Worm (Caenorhabditis elegans) whole organism, L1 larva: ENCODE results near the gene EEED8.14.

Experiments used
- Y116A8C.19 ChIP-seq: sonication (generic microtip); optimal IDR thresholded peaks from 2 replicates; lab custom pipeline; 2016; ENCODE audit warnings: missing compliant biosample characterization, missing genetic modification characterization, borderline replicate concordance
- aha-1 ChIP-seq: fragments of 150-350 bp; optimal IDR thresholded peaks from 2 replicates; lab custom pipeline; 2014; ENCODE audit warnings: missing biosample characterization, missing genetic modification characterization
- blmp-1 ChIP-seq: fragments of 150-350 bp; optimal IDR thresholded peaks from 2 replicates; lab custom pipeline; 2014; ENCODE audit warnings: missing biosample characterization, missing genetic modification characterization
- ceh-63 ChIP-seq: fragments of 200-800 bp; sonication (Bioruptor generic); optimal IDR thresholded peaks from 2 replicates; lab custom pipeline; 2018; ENCODE audit warnings: mild to moderate bottlenecking, missing genetic modification characterization, missing compliant biosample characterization
- ceh-82 ChIP-seq, 3 experiments: fragments of 150-350 bp in 1 of 3; sonication (generic microtip) in 2 of 3; optimal IDR thresholded peaks; 2 replicates each; lab custom pipeline; 2014 to 2017; ENCODE audit warnings: missing biosample characterization in 3 of 3, missing genetic modification characterization in 3 of 3
- ceh-90 ChIP-seq: sonication (generic microtip); optimal IDR thresholded peaks from 2 replicates; lab custom pipeline; 2016; ENCODE audit warnings: missing genetic modification characterization, missing compliant biosample characterization
- ces-1 ChIP-seq: fragments of 150-350 bp; optimal IDR thresholded peaks from 2 replicates; lab custom pipeline; 2014; ENCODE audit warnings: missing biosample characterization, missing genetic modification reagents, missing genetic modification characterization
- dpl-1 ChIP-seq, 3 experiments: fragments of 150-350 bp in 2 of 3; sonication (generic microtip) in 1 of 3; optimal IDR thresholded peaks; 2 replicates each; lab custom pipeline; 2014 to 2017; ENCODE audit warnings: missing biosample characterization in 3 of 3, missing genetic modification characterization in 3 of 3, missing genetic modification reagents in 3 of 3
- dsc-1 ChIP-seq: sonication (generic microtip); optimal IDR thresholded peaks from 2 replicates; lab custom pipeline; 2016; ENCODE audit warnings: mild to moderate bottlenecking, missing genetic modification characterization, missing compliant biosample characterization
- efl-1 ChIP-seq, 4 experiments: fragments of 150-350 bp; optimal IDR thresholded peaks in 3 of 4; peaks in 1 of 4; 1 replicate in 1 of 4; 2 replicates in 3 of 4; lab custom pipeline; 2014; ENCODE audit warnings: missing biosample characterization in 2 of 4, missing genetic modification characterization in 2 of 4, missing genetic modification reagents in 2 of 4
- elt-3 ChIP-seq, 6 experiments: fragments of 150-350 bp in 1 of 6; sonication (generic microtip); optimal IDR thresholded peaks; 2 replicates each; lab custom pipeline; 2017 to 2018; ENCODE audit warnings: missing biosample characterization in 6 of 6, missing genetic modification characterization in 6 of 6, inconsistent platforms in 1 of 6
- ets-5 ChIP-seq: fragments of 200-800 bp; sonication (Bioruptor generic); IDR thresholded peaks from 2 replicates; pipeline ENCODE4 v1.3.6; 2022; ENCODE audit warnings: missing genetic modification characterization, missing compliant biosample characterization
- grh-1 ChIP-seq: fragments of 200-800 bp; sonication (Bioruptor generic); IDR thresholded peaks from 2 replicates; pipeline ENCODE4 v1.3.6; 2022; ENCODE audit warnings: missing genetic modification reagents, missing genetic modification characterization, missing compliant biosample characterization
- hlh-4 ChIP-seq: sonication (generic microtip); optimal IDR thresholded peaks from 2 replicates; lab custom pipeline; 2016; ENCODE audit warnings: mild to moderate bottlenecking, missing genetic modification characterization, missing compliant biosample characterization
- hpl-2 ChIP-seq: fragments of 150-350 bp; optimal IDR thresholded peaks from 2 replicates; lab custom pipeline; 2014; ENCODE audit warnings: missing biosample characterization, missing genetic modification reagents, missing genetic modification characterization
- irx-1 ChIP-seq: sonication (generic microtip); optimal IDR thresholded peaks from 2 replicates; lab custom pipeline; 2016; ENCODE audit warnings: missing genetic modification characterization, missing compliant biosample characterization
- isw-1 ChIP-seq: fragments of 200-800 bp; sonication (Bioruptor generic); IDR thresholded peaks from 2 replicates; pipeline ENCODE4 v1.3.6; 2022; ENCODE audit warnings: missing genetic modification characterization, missing compliant biosample characterization
- lin-13 ChIP-seq: fragments of 150-350 bp; optimal IDR thresholded peaks from 2 replicates; lab custom pipeline; 2014; ENCODE audit warnings: missing biosample characterization, missing genetic modification reagents, missing genetic modification characterization
- lin-14 ChIP-seq: fragments of 200-800 bp; sonication (Bioruptor generic); optimal IDR thresholded peaks from 2 replicates; lab custom pipeline; 2018; ENCODE audit warnings: mild to moderate bottlenecking, missing genetic modification characterization, moderate library complexity, missing compliant biosample characterization
- lin-15B ChIP-seq: fragments of 150-350 bp; sonication (generic microtip); optimal IDR thresholded peaks from 3 replicates; lab custom pipeline; 2014; ENCODE audit warnings: missing biosample characterization, missing genetic modification characterization
- lin-39 ChIP-seq: fragments of 150-350 bp; optimal IDR thresholded peaks from 2 replicates; lab custom pipeline; 2014; ENCODE audit warnings: missing biosample characterization, missing genetic modification reagents, missing genetic modification characterization
- mab-9 ChIP-seq: fragments of 200-800 bp; sonication (Bioruptor generic); IDR thresholded peaks from 2 replicates; pipeline ENCODE4 v1.3.6; 2022; ENCODE audit warnings: missing genetic modification reagents, missing genetic modification characterization, missing compliant biosample characterization
- mdl-1 ChIP-seq, 2 experiments: fragments of 150-350 bp; optimal IDR thresholded peaks; 2 replicates each; lab custom pipeline; 2014 to 2017; ENCODE audit warnings: missing biosample characterization in 2 of 2, missing genetic modification characterization in 2 of 2, inconsistent platforms in 1 of 2
- mef-2 ChIP-seq: fragments of 150-350 bp; optimal IDR thresholded peaks from 2 replicates; lab custom pipeline; 2014; ENCODE audit warnings: missing biosample characterization, missing genetic modification characterization
- nhr-11 ChIP-seq: fragments of 150-350 bp; optimal IDR thresholded peaks from 2 replicates; lab custom pipeline; 2014; ENCODE audit warnings: missing biosample characterization, missing genetic modification characterization
- nhr-12 ChIP-seq: sonication (generic microtip); optimal IDR thresholded peaks from 2 replicates; lab custom pipeline; 2017; ENCODE audit warnings: missing biosample characterization, missing genetic modification characterization
- nhr-19 ChIP-seq: fragments of 200-800 bp; sonication (Bioruptor generic); conservative IDR thresholded peaks from 2 replicates; pipeline ENCODE4 v1.3.6; 2022; ENCODE audit warnings: missing genetic modification characterization, missing compliant biosample characterization
- nhr-20 ChIP-seq: sonication (generic microtip); optimal IDR thresholded peaks from 2 replicates; lab custom pipeline; 2016; ENCODE audit warnings: mild to moderate bottlenecking, missing genetic modification characterization, missing compliant biosample characterization
- nhr-47 ChIP-seq: sonication (generic microtip); optimal IDR thresholded peaks from 2 replicates; lab custom pipeline; 2016; ENCODE audit warnings: mild to moderate bottlenecking, missing genetic modification characterization, moderate library complexity, missing compliant biosample characterization
- nhr-76 ChIP-seq: sonication (generic microtip); optimal IDR thresholded peaks from 2 replicates; lab custom pipeline; 2017; ENCODE audit warnings: missing biosample characterization, missing genetic modification characterization
- nhr-77 ChIP-seq: fragments of 150-350 bp; optimal IDR thresholded peaks from 2 replicates; lab custom pipeline; 2014; ENCODE audit warnings: missing biosample characterization, missing genetic modification characterization
- nhr-85 ChIP-seq: sonication (generic microtip); peaks from one replicate; lab custom pipeline; 2016; ENCODE audit warnings: missing genetic modification characterization, inconsistent platforms, missing compliant biosample characterization
- nhr-90 ChIP-seq: sonication (generic microtip); optimal IDR thresholded peaks from 2 replicates; lab custom pipeline; 2016; ENCODE audit warnings: mild to moderate bottlenecking, missing genetic modification characterization, missing compliant biosample characterization; ENCODE audit not compliant: poor library complexity
- pag-3 ChIP-seq: sonication (generic microtip); optimal IDR thresholded peaks from 2 replicates; lab custom pipeline; 2017; ENCODE audit warnings: missing genetic modification characterization, mild to moderate bottlenecking, missing compliant biosample characterization, antibody characterized with exemption, borderline replicate concordance; ENCODE audit not compliant: insufficient read depth
- pqm-1 ChIP-seq: sonication (generic microtip); optimal IDR thresholded peaks from 3 replicates; lab custom pipeline; 2017; ENCODE audit warnings: missing biosample characterization, missing genetic modification characterization
- rnt-1 ChIP-seq: sonication (generic microtip); optimal IDR thresholded peaks from 2 replicates; lab custom pipeline; 2016; ENCODE audit warnings: mild to moderate bottlenecking, missing genetic modification characterization, moderate library complexity, missing compliant biosample characterization
- skn-1 ChIP-seq: fragments of 150-350 bp; optimal IDR thresholded peaks from 2 replicates; lab custom pipeline; 2014; ENCODE audit warnings: missing biosample characterization, missing genetic modification characterization
- snpc-4 ChIP-seq: fragments of 150-350 bp; optimal IDR thresholded peaks from 2 replicates; lab custom pipeline; 2014; ENCODE audit warnings: missing biosample characterization, missing genetic modification characterization
- sptf-1 ChIP-seq: fragments of 150-350 bp; optimal IDR thresholded peaks from 2 replicates; lab custom pipeline; 2014; ENCODE audit warnings: missing biosample characterization, missing genetic modification characterization
- sup-37 ChIP-seq: fragments of 200-800 bp; sonication (Bioruptor generic); optimal IDR thresholded peaks from 2 replicates; lab custom pipeline; 2018; ENCODE audit warnings: mild to moderate bottlenecking, missing genetic modification characterization, missing compliant biosample characterization
- swsn-7 ChIP-seq: sonication (generic microtip); optimal IDR thresholded peaks from 2 replicates; lab custom pipeline; 2016; ENCODE audit warnings: missing genetic modification characterization, missing compliant biosample characterization
- tbx-2 ChIP-seq: sonication (generic microtip); optimal IDR thresholded peaks from 2 replicates; lab custom pipeline; 2016; ENCODE audit warnings: missing genetic modification characterization, missing compliant biosample characterization
- unc-130 ChIP-seq: fragments of 150-350 bp; optimal IDR thresholded peaks from 2 replicates; lab custom pipeline; 2017; ENCODE audit warnings: missing biosample characterization, missing genetic modification characterization, inconsistent platforms
- unc-30 ChIP-seq: sonication (generic microtip); optimal IDR thresholded peaks from 2 replicates; lab custom pipeline; 2017; ENCODE audit warnings: missing biosample characterization, missing genetic modification characterization
- unc-86 ChIP-seq: sonication (generic microtip); optimal IDR thresholded peaks from 2 replicates; lab custom pipeline; 2016; ENCODE audit warnings: missing genetic modification characterization, missing compliant biosample characterization
- vab-15 ChIP-seq: sonication (generic microtip); optimal IDR thresholded peaks from 2 replicates; lab custom pipeline; 2017; ENCODE audit warnings: missing genotype, mild to moderate bottlenecking, missing genetic modification characterization, missing compliant biosample characterization
- zip-4 ChIP-seq: fragments of 200-800 bp; sonication (Bioruptor generic); optimal IDR thresholded peaks from 2 replicates; lab custom pipeline; 2018; ENCODE audit warnings: mild to moderate bottlenecking, missing genetic modification characterization, moderate library complexity, missing compliant biosample characterization
- ztf-11 ChIP-seq, 2 experiments: sonication (generic microtip); optimal IDR thresholded peaks; 2 replicates each; lab custom pipeline; 2016 to 2017; ENCODE audit warnings: missing genetic modification characterization in 2 of 2, missing biosample characterization in 1 of 2, missing compliant biosample characterization in 1 of 2

The EEED8.14 gene

DNA sequence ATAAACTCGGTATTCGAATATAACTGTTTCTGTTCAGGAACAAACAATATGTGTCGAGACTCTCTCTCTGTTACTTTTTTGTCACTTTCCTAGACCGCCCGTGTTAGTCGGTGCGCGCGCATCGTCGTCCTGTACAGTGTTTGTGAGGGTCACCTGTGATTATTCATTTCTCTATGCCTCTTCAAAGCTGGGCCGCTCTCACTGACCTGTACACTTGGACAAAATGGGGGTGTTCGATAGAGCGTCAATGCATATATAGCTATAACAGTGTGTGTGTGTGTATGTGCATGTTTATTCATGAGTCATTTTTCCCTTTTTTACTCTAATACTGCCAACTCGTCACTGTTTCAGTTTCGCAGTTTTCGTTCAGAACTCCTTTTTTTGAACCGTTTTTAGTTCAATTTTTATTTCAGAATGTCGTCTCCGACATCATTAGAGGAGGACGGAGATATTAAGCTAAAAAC lies 34.2 kb downstream of the EEED8.14 start, which contains the start of gene pkc-3 (continued):
- peak in 1 of 3 experiments; percentile 17 for TF ChIP-seq ceh-82 (tag; optimal IDR thresholded peaks at IDR 0.05; lab: Kevin White, UChicago)
- no peak for TF ChIP-seq hlh-4 (tag; lab: Kevin White, UChicago)
- no peak for TF ChIP-seq unc-86 (tag; lab: Kevin White, UChicago)
- TF ChIP-seq elt-3 (tag; optimal IDR thresholded peaks at IDR 0.05; lab: Kevin White, UChicago), result peak in 3 of 6 experiments; percentile 6 to 74 (median 66)
- peak; percentile 84 for TF ChIP-seq blmp-1 (tag; lab: Kevin White, UChicago)
- no peak for TF ChIP-seq sup-37 (GFP tag; lab: Kevin White, UChicago)
- peak; percentile 77 for TF ChIP-seq nhr-90 (tag; lab: Kevin White, UChicago)
- TF ChIP-seq nhr-11, result no peak
- peak in 1 of 2 experiments; percentile 36 for TF ChIP-seq mdl-1 (tag; optimal IDR thresholded peaks at IDR 0.05; lab: Kevin White, UChicago)
- TF ChIP-seq skn-1 (tag; lab: Kevin White, UChicago), result peak; percentile 51
- no peak for TF ChIP-seq pag-3 (tag; lab: Kevin White, UChicago)
- TF ChIP-seq efl-1 (optimal IDR thresholded peaks at IDR 0.05; lab: Kevin White, UChicago), result peak; percentile 53 to 54
- TF ChIP-seq efl-1 (GFP tag; optimal IDR thresholded peaks at IDR 0.05 in 1 of 2; lab: Kevin White, UChicago), result peak; percentile 21 to 95
- TF ChIP-seq ces-1 (GFP tag; lab: Kevin White, UChicago), result no peak
- TF ChIP-seq lin-39, result no peak
- no peak for TF ChIP-seq isw-1 (GFP tag; lab: Robert Waterston, UW)
- TF ChIP-seq rnt-1 (tag; lab: Kevin White, UChicago), result peak; percentile 16
- TF ChIP-seq nhr-85, result peak; percentile 81
- TF ChIP-seq unc-30 (tag; lab: Kevin White, UChicago), result no peak
- no peak for TF ChIP-seq aha-1
- peak; percentile 50 for TF ChIP-seq swsn-7 (tag; lab: Kevin White, UChicago)
- peak; percentile 29 for TF ChIP-seq irx-1
- no peak for TF ChIP-seq ceh-90 (tag; lab: Kevin White, UChicago)
- peak; percentile 67 for TF ChIP-seq hpl-2
- no peak for TF ChIP-seq mab-9 (GFP tag; lab: Robert Waterston, UW)
- peak; percentile 40 for TF ChIP-seq lin-13 (GFP tag; lab: Kevin White, UChicago)
- TF ChIP-seq nhr-19 (GFP tag; lab: Robert Waterston, UW), result peak; percentile 56
- no peak for TF ChIP-seq ztf-11 (tag; optimal IDR thresholded peaks at IDR 0.05; lab: Kevin White, UChicago)

DNA sequence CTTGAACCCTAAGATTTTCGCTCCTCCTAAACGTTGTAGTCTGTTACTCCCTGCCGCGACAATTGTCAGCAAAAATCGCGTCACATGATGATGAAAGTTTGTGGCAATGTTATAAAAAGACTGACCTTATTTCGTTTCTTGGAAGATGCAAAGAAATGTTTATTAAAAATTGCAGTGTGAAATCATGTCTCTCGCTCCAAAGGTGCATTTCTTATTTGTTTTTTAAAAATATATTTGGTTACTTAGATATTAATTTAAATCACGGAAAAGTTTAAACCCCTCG lies 35.7 kb downstream of the EEED8.14 start:
- TF ChIP-seq hlh-4 (tag; lab: Kevin White, UChicago) (no peak), sup-37 (GFP tag; lab: Kevin White, UChicago) (no peak), zip-4 (GFP tag; lab: Kevin White, UChicago) (no peak), grh-1 (no peak), hpl-2 (no peak), efl-1 (optimal IDR thresholded peaks at IDR 0.05; lab: Kevin White, UChicago) (no peak), efl-1 (GFP tag; optimal IDR thresholded peaks at IDR 0.05 in 1 of 2; lab: Kevin White, UChicago) (no peak), blmp-1 (tag; lab: Kevin White, UChicago) (no peak), nhr-77 (tag; lab: Kevin White, UChicago) (no peak), lin-15B (tag; lab: Kevin White, UChicago) (no peak), ceh-63 (GFP tag; lab: Kevin White, UChicago) (no peak), pag-3 (tag; lab: Kevin White, UChicago) (no peak), skn-1 (tag; lab: Kevin White, UChicago) (peak; percentile 92), mef-2 (tag; lab: Kevin White, UChicago) (no peak), nhr-20 (tag; lab: Kevin White, UChicago) (peak; percentile 60), unc-86 (tag; lab: Kevin White, UChicago) (no peak), dsc-1 (tag; lab: Kevin White, UChicago) (no peak), nhr-47 (peak; percentile 22), tbx-2 (tag; lab: Kevin White, UChicago) (no peak), lin-14 (peak; percentile 17), vab-15 (no peak), nhr-11 (no peak), nhr-19 (GFP tag; lab: Robert Waterston, UW) (no peak), Y116A8C.19 (no peak), elt-3 (tag; optimal IDR thresholded peaks at IDR 0.05; lab: Kevin White, UChicago) (peak in 1 of 6 experiments; percentile 37), nhr-76 (no peak), nhr-12 (tag; lab: Kevin White, UChicago) (no peak), lin-39 (no peak), ets-5 (GFP tag; lab: Robert Waterston, UW) (no peak), swsn-7 (tag; lab: Kevin White, UChicago) (no peak), unc-130 (tag; lab: Kevin White, UChicago) (no peak), dpl-1 (GFP tag; optimal IDR thresholded peaks at IDR 0.05; lab: Kevin White, UChicago) (peak in 1 of 3 experiments; percentile 16), nhr-85 (peak; percentile 80), sptf-1 (tag; lab: Kevin White, UChicago) (no peak), snpc-4 (tag; lab: Kevin White, UChicago) (no peak), irx-1 (no peak), pqm-1 (tag; lab: Kevin White, UChicago) (no peak), isw-1 (GFP tag; lab: Robert Waterston, UW) (no peak)
